Fruit fly (Drosophila melanogaster): ENCODE measurements around the gene Polr1E.

Polr1E gene

DNA sequence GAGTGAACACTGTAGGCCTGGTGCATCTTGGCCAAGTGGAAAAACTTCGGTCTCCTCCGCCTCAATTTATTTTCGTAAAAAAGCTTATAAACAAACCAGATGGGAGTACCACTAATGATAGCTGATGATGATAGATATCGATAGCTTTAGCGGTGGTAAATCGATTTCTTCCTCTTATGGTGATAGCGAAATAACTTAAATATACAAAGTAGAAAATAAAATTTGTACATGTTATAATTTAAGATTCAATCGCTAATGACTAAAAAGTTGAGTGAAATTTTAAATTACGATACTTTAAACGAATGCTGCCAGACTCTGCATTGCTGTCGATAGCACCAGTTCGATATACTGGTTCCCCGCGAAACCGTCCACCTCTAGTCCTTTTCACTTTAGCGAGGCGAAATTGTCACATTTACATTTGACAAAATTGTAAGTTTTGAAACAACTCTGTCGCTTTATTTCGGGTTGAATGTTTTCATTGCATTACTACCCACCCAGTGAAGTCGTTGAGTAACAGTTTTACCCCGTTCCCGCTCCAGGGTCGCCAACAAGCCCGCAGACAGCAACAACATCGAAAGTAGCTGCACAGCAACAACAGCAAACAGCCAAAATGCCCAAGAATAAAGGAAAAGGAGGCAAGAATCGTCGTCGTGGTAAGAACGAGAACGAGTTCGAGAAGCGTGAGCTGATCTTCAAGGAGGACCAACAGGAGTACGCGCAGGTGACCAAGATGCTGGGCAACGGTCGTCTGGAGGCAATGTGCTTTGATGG lies 27.0 kb downstream of the Polr1E start, which contains the start of the genes Vps39 and eIF1A (continued):
- TF ChIP-seq CG34224 (GFP tag; IDR thresholded peaks at IDR 0.05; ENCODE audit: partially characterized antibody), result peak; percentile 93
- TF ChIP-seq gsb-n (tag; optimal IDR thresholded peaks at IDR 0.05), result no peak
- no peak for TF ChIP-seq crc (GFP tag; optimal IDR thresholded peaks at IDR 0.05)
- TF ChIP-seq CG13624 (GFP tag; optimal IDR thresholded peaks at IDR 0.05), result peak; percentile 53
- no peak for TF ChIP-seq Nf-YA (GFP tag; IDR thresholded peaks at IDR 0.05)
- TF ChIP-seq Ada2b (GFP tag; IDR thresholded peaks at IDR 0.05), result no peak
- TF ChIP-seq phol (tag; optimal IDR thresholded peaks at IDR 0.05), result peak; percentile 49
- no peak for TF ChIP-seq fd64A (GFP tag; optimal IDR thresholded peaks at IDR 0.05)
- TF ChIP-seq CG13894 (tag; optimal IDR thresholded peaks at IDR 0.05), result no peak
- TF ChIP-seq CG1792 (GFP tag; optimal IDR thresholded peaks at IDR 0.05), result no peak
- TF ChIP-seq gsb (GFP tag; IDR thresholded peaks at IDR 0.05), result no peak
- TF ChIP-seq CG18599 (GFP tag; optimal IDR thresholded peaks at IDR 0.05), result peak; percentile 70
- peak; percentile 1 for TF ChIP-seq CG12155 (GFP tag; optimal IDR thresholded peaks at IDR 0.05)
- TF ChIP-seq NFAT (GFP tag; IDR thresholded peaks at IDR 0.05), result no peak
- TF ChIP-seq ham (GFP tag; IDR thresholded peaks at IDR 0.05), result no peak
- peak; percentile 88 for TF ChIP-seq Ets65A (GFP tag)
- peak; percentile 13 for TF ChIP-seq CG18476 (GFP tag; optimal IDR thresholded peaks at IDR 0.05)
- peak; percentile 82; the same call in 2 of the 3 replicates for TF ChIP-seq hb (GFP tag; IDR thresholded peaks at IDR 0.05; ENCODE audit: partially characterized antibody)
- no peak for TF ChIP-seq CG11085 (GFP tag; IDR thresholded peaks at IDR 0.05)
- TF ChIP-seq slbo (GFP tag; IDR thresholded peaks at IDR 0.05), result peak; percentile 56
- peak; percentile 36 for TF ChIP-seq CG13424 (tag; optimal IDR thresholded peaks at IDR 0.05)
- no peak; the same call in 1 of the 2 replicates for TF ChIP-seq E2f2 (GFP tag; IDR thresholded peaks at IDR 0.05)
- TF ChIP-seq Gug (GFP tag; IDR thresholded peaks at IDR 0.05), result no peak; the same call in 3 of the 4 replicates
- TF ChIP-seq CG9609 (GFP tag; optimal IDR thresholded peaks at IDR 0.05), result no peak
- no peak for TF ChIP-seq CG1529 (GFP tag; optimal IDR thresholded peaks at IDR 0.05)
- TF ChIP-seq CG7987 (GFP tag; optimal IDR thresholded peaks at IDR 0.05), result no peak
- no peak for TF ChIP-seq pan (optimal IDR thresholded peaks at IDR 0.05)
- TF ChIP-seq pan (GFP tag; optimal IDR thresholded peaks at IDR 0.05 in 1 of 2, IDR thresholded peaks at IDR 0.05 in 1 of 2), result no peak
- peak; percentile 12 for TF ChIP-seq gfzf (GFP tag; optimal IDR thresholded peaks at IDR 0.05)
- TF ChIP-seq CG10543 (GFP tag; optimal IDR thresholded peaks at IDR 0.05), result peak; percentile 15
- TF ChIP-seq esg (GFP tag; conservative IDR thresholded peaks at IDR 0.05), result no peak
- no peak for TF ChIP-seq Hr3 (GFP tag; optimal IDR thresholded peaks at IDR 0.05)
- TF ChIP-seq ara (GFP tag; IDR thresholded peaks at IDR 0.05), result no peak
- no peak for TF ChIP-seq twi (tag; optimal IDR thresholded peaks at IDR 0.05)
- TF ChIP-seq Fer3 (tag; optimal IDR thresholded peaks at IDR 0.05), result no peak
- TF ChIP-seq CG2120 (GFP tag; optimal IDR thresholded peaks at IDR 0.05), result peak; percentile 67
- TF ChIP-seq H15 (GFP tag; IDR thresholded peaks at IDR 0.05), result no peak
- TF ChIP-seq NC2α (GFP tag; optimal IDR thresholded peaks at IDR 0.05), result no peak
- TF ChIP-seq chinmo (GFP tag; IDR thresholded peaks at IDR 0.05; ENCODE audit: partially characterized antibody), result peak; percentile 60; the same call in 1 of the 4 replicates
- no peak for TF ChIP-seq CG11504 (tag; optimal IDR thresholded peaks at IDR 0.05)
- peak; percentile 72; the same call in 1 of the 2 replicates for TF ChIP-seq CG4360 (GFP tag; IDR thresholded peaks at IDR 0.05)
- TF ChIP-seq CG3726 (GFP tag; IDR thresholded peaks at IDR 0.05), result no peak
- no peak for TF ChIP-seq CG4730 (GFP tag; IDR thresholded peaks at IDR 0.05)
- TF ChIP-seq CG7963 (GFP tag; IDR thresholded peaks at IDR 0.05; ENCODE audit: partially characterized antibody), result peak; percentile 66
- no peak for TF ChIP-seq prd (optimal IDR thresholded peaks at IDR 0.05)
- TF ChIP-seq prd (GFP tag; IDR thresholded peaks at IDR 0.05), result peak; percentile 26; the same call in 1 of the 3 replicates
- peak; percentile 67 for TF ChIP-seq Lhr (GFP tag; optimal IDR thresholded peaks at IDR 0.05)
- TF ChIP-seq CG11696 (GFP tag; IDR thresholded peaks at IDR 0.05), result no peak
- TF ChIP-seq CG8281 (tag; optimal IDR thresholded peaks at IDR 0.05), result no peak
- peak; percentile 67 for TF ChIP-seq CG30403 (GFP tag; optimal IDR thresholded peaks at IDR 0.05)
